Fruit fly (Drosophila melanogaster): ENCODE data around the gene Eig71Ef.
A peak's percentile ranks its signal among the peaks of the same experiment; 100 is the strongest.

The Eig71Ef gene

dm6 chr3L:15690711-15691591, 33.8 kb upstream of the Eig71Ef start (continued):
- TF ChIP-seq crc (GFP tag; optimal IDR thresholded peaks at IDR 0.05) (no peak), kni (GFP tag; optimal IDR thresholded peaks at IDR 0.05) (no peak), pho (GFP tag; optimal IDR thresholded peaks at IDR 0.05) (no peak), ash1 (GFP tag; optimal IDR thresholded peaks at IDR 0.05) (no peak), pita (GFP tag; optimal IDR thresholded peaks at IDR 0.05) (no peak), Drgx (GFP tag; IDR thresholded peaks at IDR 0.05) (no peak), dmrt11E (tag; optimal IDR thresholded peaks at IDR 0.05) (peak; percentile 54), CG31388 (GFP tag; optimal IDR thresholded peaks at IDR 0.05) (no peak), CG12942 (GFP tag; optimal IDR thresholded peaks at IDR 0.05) (no peak), lmd (GFP tag; IDR thresholded peaks at IDR 0.05) (no peak), CG16779 (GFP tag; IDR thresholded peaks at IDR 0.05) (no peak), CG11398 (GFP tag; optimal IDR thresholded peaks at IDR 0.05) (no peak), prd (optimal IDR thresholded peaks at IDR 0.05) (no peak), prd (GFP tag; IDR thresholded peaks at IDR 0.05) (no peak), Camta (GFP tag; optimal IDR thresholded peaks at IDR 0.05) (no peak), gro (GFP tag; optimal IDR thresholded peaks at IDR 0.05) (no peak), ftz-f1 (GFP tag; optimal IDR thresholded peaks at IDR 0.05) (no peak), Gsc (GFP tag; IDR thresholded peaks at IDR 0.05) (no peak), amos (GFP tag; IDR thresholded peaks at IDR 0.05; ENCODE audit: partially characterized antibody) (no peak), CG31441 (GFP tag; IDR thresholded peaks at IDR 0.05) (peak; percentile 71), CG1602 (GFP tag; optimal IDR thresholded peaks at IDR 0.05) (no peak), tup (GFP tag; optimal IDR thresholded peaks at IDR 0.05) (no peak), corto (GFP tag; optimal IDR thresholded peaks at IDR 0.05) (no peak), CG1233 (GFP tag; optimal IDR thresholded peaks at IDR 0.05) (peak; percentile 60), cas (GFP tag; IDR thresholded peaks at IDR 0.05) (no peak), CG2199 (GFP tag; IDR thresholded peaks at IDR 0.05) (no peak; the same call in 2 of the 3 replicates), CG12104 (GFP tag; optimal IDR thresholded peaks at IDR 0.05) (peak; percentile 11), HLH4C (GFP tag; IDR thresholded peaks at IDR 0.05; ENCODE audit: partially characterized antibody) (no peak), pfk (GFP tag; optimal IDR thresholded peaks at IDR 0.05) (no peak), h (optimal IDR thresholded peaks at IDR 0.05) (no peak), CG9817 (tag; optimal IDR thresholded peaks at IDR 0.05) (no peak), eve (GFP tag; optimal IDR thresholded peaks at IDR 0.05) (no peak), CG6791 (GFP tag; IDR thresholded peaks at IDR 0.05; ENCODE audit: partially characterized antibody) (no peak), CG4328 (GFP tag; optimal IDR thresholded peaks at IDR 0.05) (no peak), gem (tag; optimal IDR thresholded peaks at IDR 0.05) (peak; percentile 83), CG15479 (GFP tag; optimal IDR thresholded peaks at IDR 0.05) (peak; percentile 52), twi (tag; optimal IDR thresholded peaks at IDR 0.05) (peak; percentile 24), ems (GFP tag; optimal IDR thresholded peaks at IDR 0.05) (no peak), CG17385 (GFP tag; optimal IDR thresholded peaks at IDR 0.05) (peak; percentile 8), ci (GFP tag; IDR thresholded peaks at IDR 0.05) (no peak), CG13624 (GFP tag; optimal IDR thresholded peaks at IDR 0.05) (no peak), NK7.1 (GFP tag; optimal IDR thresholded peaks at IDR 0.05) (peak; percentile 41), Awh (GFP tag; IDR thresholded peaks at IDR 0.05) (no peak), ato (GFP tag; IDR thresholded peaks at IDR 0.05; ENCODE audit: partially characterized antibody) (no peak), caup (GFP tag; optimal IDR thresholded peaks at IDR 0.05; ENCODE audit: severe bottlenecking) (peak; percentile 30), Hr51 (GFP tag; optimal IDR thresholded peaks at IDR 0.05) (peak in 1 of 2 experiments; percentile 51), Ptx1 (GFP tag; IDR thresholded peaks at IDR 0.05) (peak; percentile 8; the same call in 1 of the 2 replicates), Hr39 (optimal IDR thresholded peaks at IDR 0.05) (no peak), CG1024 (GFP tag; IDR thresholded peaks at IDR 0.05) (peak; percentile 31; the same call in 1 of the 2 replicates), CG3726 (GFP tag; IDR thresholded peaks at IDR 0.05) (no peak)

All from whole organism, embryonic.